Fruit fly (Drosophila melanogaster) whole organism, wandering third instar larva: Measurements from ENCODE around the gene CG32625.

Experiments used
- Abd-B ChIP-seq: fragments of >200 bp; optimal IDR thresholded peaks from 2 replicates; lab custom pipeline; 2017; ENCODE audit warnings: missing biosample characterization, missing genetic modification characterization
- CG32264 ChIP-seq: fragments of 200-800 bp; sonication (Bioruptor generic); optimal IDR thresholded peaks from 2 replicates; lab custom pipeline; 2016; ENCODE audit warnings: missing biosample characterization, missing genetic modification characterization
- CG9705 ChIP-seq: fragments of 200-800 bp; sonication (Bioruptor generic); optimal IDR thresholded peaks from 2 replicates; lab custom pipeline; 2018; ENCODE audit warnings: missing biosample characterization, mild to moderate bottlenecking, missing genetic modification characterization
- CrebA ChIP-seq: fragments of 200-800 bp; sonication (Bioruptor generic); optimal IDR thresholded peaks from 2 replicates; lab custom pipeline; 2016; ENCODE audit warnings: missing biosample characterization, mild to moderate bottlenecking, missing genetic modification characterization, borderline replicate concordance
- Dfd ChIP-seq: fragments of >200 bp; optimal IDR thresholded peaks from 2 replicates; lab custom pipeline; 2017; ENCODE audit warnings: missing biosample characterization, missing genetic modification characterization
- Dif ChIP-seq: fragments of 200-275, 200-300 bp; sonication (Bioruptor generic); optimal IDR thresholded peaks from 2 replicates; lab custom pipeline; 2018; ENCODE audit warnings: missing biosample characterization, missing genetic modification characterization; ENCODE audit not compliant: partially characterized antibody
- GATAd ChIP-seq: sonication (Bioruptor generic); optimal IDR thresholded peaks from 2 replicates; lab custom pipeline; 2016; ENCODE audit warnings: missing biosample characterization, missing genetic modification characterization
- HLH106 ChIP-seq: fragments of 200-800 bp; optimal IDR thresholded peaks from 3 replicates; lab custom pipeline; 2019; ENCODE audit warnings: missing biosample characterization, mild to moderate bottlenecking, missing genetic modification characterization, moderate library complexity
- Hnf4 ChIP-seq: fragments of 200-800 bp; sonication (Bioruptor generic); optimal IDR thresholded peaks from 2 replicates; lab custom pipeline; 2016; ENCODE audit warnings: missing biosample characterization, mild to moderate bottlenecking, missing genetic modification characterization
- Hr83 ChIP-seq: fragments of 200-300 bp; sonication (Bioruptor generic); optimal IDR thresholded peaks from 2 replicates; lab custom pipeline; 2016; ENCODE audit warnings: missing biosample characterization, mild to moderate bottlenecking, missing genetic modification characterization, moderate library complexity; ENCODE audit not compliant: poor library complexity, severe bottlenecking
- Jra ChIP-seq: sonication (Bioruptor generic); optimal IDR thresholded peaks from 2 replicates; lab custom pipeline; 2016; ENCODE audit warnings: missing biosample characterization, missing genetic modification characterization
- Mio ChIP-seq: sonication (Bioruptor generic); optimal IDR thresholded peaks from 2 replicates; lab custom pipeline; 2016; ENCODE audit warnings: missing biosample characterization, missing genetic modification characterization
- Myc ChIP-seq: fragments of >200 bp; optimal IDR thresholded peaks from 2 replicates; lab custom pipeline; 2017
- OdsH ChIP-seq: fragments of 200-800 bp; sonication (Bioruptor generic); optimal IDR thresholded peaks from 2 replicates; lab custom pipeline; 2016; ENCODE audit warnings: missing biosample characterization, mild to moderate bottlenecking, missing genetic modification characterization
- Rel ChIP-seq, 2 experiments: fragments of 200-800 bp; sonication (Bioruptor generic) in 1 of 2; optimal IDR thresholded peaks; 2 replicates in 1 of 2; 3 replicates in 1 of 2; lab custom pipeline; 2016 to 2019; ENCODE audit warnings: mild to moderate bottlenecking in 2 of 2, missing biosample characterization in 2 of 2, missing genetic modification characterization in 2 of 2, moderate library complexity in 1 of 2
- Sp1 ChIP-seq: fragments of 200-800 bp; sonication (Bioruptor generic); optimal IDR thresholded peaks from 3 replicates; lab custom pipeline; 2019; ENCODE audit warnings: missing biosample characterization, mild to moderate bottlenecking, missing genetic modification characterization, moderate library complexity
- Vsx2 ChIP-seq: fragments of 200-300, 225-300 bp; sonication (Bioruptor generic); optimal IDR thresholded peaks from 2 replicates; lab custom pipeline; 2018; ENCODE audit warnings: missing biosample characterization, missing genetic modification characterization; ENCODE audit not compliant: partially characterized antibody
- br ChIP-seq: fragments of 200-800 bp; sonication (Bioruptor generic); optimal IDR thresholded peaks from 2 replicates; lab custom pipeline; 2016; ENCODE audit warnings: missing biosample characterization, missing genetic modification characterization
- brk ChIP-seq: fragments of 200-800 bp; sonication (Bioruptor generic); optimal IDR thresholded peaks from 2 replicates; lab custom pipeline; 2016; ENCODE audit warnings: missing biosample characterization, mild to moderate bottlenecking, missing genetic modification characterization
- dl ChIP-seq, 2 experiments: fragments of 175-275, 200-275 bp in 1 of 2; fragments of 200-275 bp in 1 of 2; sonication (Bioruptor generic); optimal IDR thresholded peaks; lab custom pipeline; 2018; ENCODE audit warnings: mild to moderate bottlenecking in 2 of 2, missing biosample characterization in 2 of 2, missing genetic modification characterization in 2 of 2, moderate library complexity in 2 of 2; ENCODE audit not compliant: partially characterized antibody in 2 of 2, insufficient read depth in 1 of 2
- dmrt93B ChIP-seq: fragments of 200-800 bp; sonication (Bioruptor generic); optimal IDR thresholded peaks from 2 replicates; lab custom pipeline; 2018; ENCODE audit warnings: missing biosample characterization, mild to moderate bottlenecking, missing genetic modification characterization
- dsf ChIP-seq: sonication (Bioruptor generic); optimal IDR thresholded peaks from 2 replicates; lab custom pipeline; 2016; ENCODE audit warnings: missing biosample characterization, missing genetic modification characterization, borderline replicate concordance
- ey ChIP-seq: fragments of 200-800 bp; sonication (Bioruptor generic); optimal IDR thresholded peaks from 2 replicates; lab custom pipeline; 2016; ENCODE audit warnings: missing biosample characterization, missing genetic modification characterization
- foxo ChIP-seq, 2 experiments: fragments of 200-800 bp; sonication (Bioruptor generic); optimal IDR thresholded peaks; 2 replicates in 1 of 2; 3 replicates in 1 of 2; lab custom pipeline; 2016 to 2017; ENCODE audit warnings: missing biosample characterization in 2 of 2, missing genetic modification characterization in 2 of 2
- fru ChIP-seq: fragments of 200-800 bp; sonication (Bioruptor generic); optimal IDR thresholded peaks from 3 replicates; lab custom pipeline; 2016; ENCODE audit warnings: missing biosample characterization, mild to moderate bottlenecking, missing genetic modification characterization
- h ChIP-seq: fragments of 200-800 bp; sonication (Bioruptor generic); optimal IDR thresholded peaks from 3 replicates; lab custom pipeline; 2016; ENCODE audit warnings: missing biosample characterization, mild to moderate bottlenecking, missing genetic modification characterization
- jim ChIP-seq: fragments of 175-275, 200-325 bp; sonication (Bioruptor generic); optimal IDR thresholded peaks from 2 replicates; lab custom pipeline; 2016; ENCODE audit warnings: missing biosample characterization, mild to moderate bottlenecking, missing genetic modification characterization
- lola ChIP-seq: fragments of >200 bp; optimal IDR thresholded peaks from 2 replicates; lab custom pipeline; 2017; ENCODE audit warnings: missing biosample characterization, missing genetic modification characterization
- pan ChIP-seq: fragments of >200 bp; optimal IDR thresholded peaks from 2 replicates; lab custom pipeline; 2017
- psq ChIP-seq: fragments of 200-800 bp; sonication (Bioruptor generic); optimal IDR thresholded peaks from 3 replicates; lab custom pipeline; 2017; ENCODE audit warnings: missing biosample characterization, mild to moderate bottlenecking, missing genetic modification characterization, moderate library complexity
- rgr ChIP-seq: fragments of 200-800 bp; sonication (Bioruptor generic); optimal IDR thresholded peaks from 3 replicates; lab custom pipeline; 2016; ENCODE audit warnings: missing biosample characterization, mild to moderate bottlenecking, missing genetic modification characterization
- sage ChIP-seq: fragments of 200-800 bp; sonication (Bioruptor generic); optimal IDR thresholded peaks from 2 replicates; lab custom pipeline; 2016; ENCODE audit warnings: missing biosample characterization, mild to moderate bottlenecking, missing genetic modification characterization
- sv ChIP-seq: fragments of 200-800 bp; sonication (Bioruptor generic); optimal IDR thresholded peaks from 3 replicates; lab custom pipeline; 2016; ENCODE audit warnings: missing biosample characterization, missing genetic modification characterization
- tai ChIP-seq: sonication (Bioruptor generic); optimal IDR thresholded peaks from 2 replicates; lab custom pipeline; 2016; ENCODE audit warnings: missing biosample characterization, missing genetic modification characterization
- usp ChIP-seq: fragments of >200 bp; optimal IDR thresholded peaks from 2 replicates; lab custom pipeline; 2017; ENCODE audit warnings: missing biosample characterization, missing genetic modification characterization
- woc ChIP-seq: sonication (Bioruptor generic); optimal IDR thresholded peaks from 2 replicates; lab custom pipeline; 2016; ENCODE audit warnings: missing biosample characterization, mild to moderate bottlenecking, missing genetic modification characterization

The CG32625 gene

dm6 chrX:13756776-13757312 is at the start of gene CG32625, which contains the start of gene Rtc1:
CG32625 (minus strand) TSS chrX:13756826.
Rtc1 (plus strand) TSS chrX:13757179.
- TF ChIP-seq woc (peak; percentile 41), Jra (GFP tag; lab: Kevin White, UChicago) (peak; percentile 0), sage (GFP tag; lab: Kevin White, UChicago) (no peak), dsf (GFP tag; lab: Kevin White, UChicago) (no peak), Hr83 (GFP tag; lab: Kevin White, UChicago) (peak; percentile 49), usp (no peak), foxo (GFP tag; optimal IDR thresholded peaks at IDR 0.05; lab: Kevin White, UChicago) (peak in 1 of 2 experiments; percentile 55), Hnf4 (GFP tag; lab: Kevin White, UChicago) (peak; percentile 9), fru (no peak), CG9705 (GFP tag; lab: Kevin White, UChicago) (peak; percentile 19), Rel (GFP tag; optimal IDR thresholded peaks at IDR 0.05; lab: Kevin White, UChicago) (no peak), Rel (tag; optimal IDR thresholded peaks at IDR 0.05; lab: Kevin White, UChicago) (peak; percentile 38), Sp1 (GFP tag; lab: Kevin White, UChicago) (peak; percentile 34), GATAd (GFP tag; lab: Kevin White, UChicago) (no peak), ey (GFP tag; lab: Kevin White, UChicago) (peak; percentile 14), Vsx2 (GFP tag; lab: Kevin White, UChicago) (no peak), OdsH (GFP tag; lab: Kevin White, UChicago) (peak; percentile 5), sv (GFP tag; lab: Kevin White, UChicago) (peak; percentile 26), br (GFP tag; lab: Kevin White, UChicago) (no peak), lola (GFP tag; lab: Kevin White, UChicago) (no peak), rgr (GFP tag; lab: Kevin White, UChicago) (peak; percentile 44), psq (GFP tag; lab: Kevin White, UChicago) (peak; percentile 39), h (peak; percentile 46), brk (GFP tag; lab: Kevin White, UChicago) (peak; percentile 25), jim (no peak), Abd-B (GFP tag; lab: Kevin White, UChicago) (no peak), HLH106 (peak; percentile 56), pan (lab: Kevin White, UChicago) (no peak), Mio (GFP tag; lab: Kevin White, UChicago) (no peak)

dm6 chrX:13805554-13805953 is 48.9 kb upstream of the CG32625 start:
- TF ChIP-seq Vsx2 (GFP tag; lab: Kevin White, UChicago) = no peak
- TF ChIP-seq CrebA (GFP tag; lab: Kevin White, UChicago) = no peak
- TF ChIP-seq Myc (lab: Kevin White, UChicago) = no peak
- no peak for TF ChIP-seq Dif (GFP tag; lab: Kevin White, UChicago)
- TF ChIP-seq lola (GFP tag; lab: Kevin White, UChicago) = no peak
- TF ChIP-seq tai (GFP tag; lab: Kevin White, UChicago) = no peak
- no peak for TF ChIP-seq jim
- TF ChIP-seq dl (GFP tag; optimal IDR thresholded peaks at IDR 0.05; lab: Kevin White, UChicago; ENCODE audit: insufficient read depth in 1 of 2, partially characterized antibody in 2 of 2) = no peak
- TF ChIP-seq fru = no peak
- TF ChIP-seq dsf (GFP tag; lab: Kevin White, UChicago) = no peak
- TF ChIP-seq CG9705 (GFP tag; lab: Kevin White, UChicago) = no peak
- TF ChIP-seq brk (GFP tag; lab: Kevin White, UChicago) = no peak
- TF ChIP-seq usp = no peak
- TF ChIP-seq Jra (GFP tag; lab: Kevin White, UChicago) = no peak

- no peak for TF ChIP-seq lola (GFP tag; lab: Kevin White, UChicago)
- no peak for TF ChIP-seq HLH106
- TF ChIP-seq Dfd (GFP tag; lab: Kevin White, UChicago) = no peak
- no peak for TF ChIP-seq foxo (GFP tag; optimal IDR thresholded peaks at IDR 0.05; lab: Kevin White, UChicago)
- TF ChIP-seq tai (GFP tag; lab: Kevin White, UChicago) = no peak
- no peak for TF ChIP-seq ey (GFP tag; lab: Kevin White, UChicago)
- no peak for TF ChIP-seq Hr83 (GFP tag; lab: Kevin White, UChicago)
- TF ChIP-seq dmrt93B = no peak
- TF ChIP-seq Sp1 (GFP tag; lab: Kevin White, UChicago) = no peak
- no peak for TF ChIP-seq Dif (GFP tag; lab: Kevin White, UChicago)
- TF ChIP-seq dsf (GFP tag; lab: Kevin White, UChicago) = no peak
- TF ChIP-seq Myc (lab: Kevin White, UChicago) = no peak
- no peak for TF ChIP-seq psq (GFP tag; lab: Kevin White, UChicago)
- no peak for TF ChIP-seq OdsH (GFP tag; lab: Kevin White, UChicago)
- no peak for TF ChIP-seq CG32264
- TF ChIP-seq sage (GFP tag; lab: Kevin White, UChicago) = no peak
- TF ChIP-seq, all 38 proteins: peak for 0
These were observed 47.8 kb upstream of the CG32625 start for dm6 chrX:13804398-13804797.
